Fruit fly (Drosophila melanogaster) whole organism, wandering third instar larva: Measurements from ENCODE around the gene mbf1.

Experiments
- Dfd ChIP-seq: fragments of >200 bp; optimal IDR thresholded peaks from 2 replicates; lab custom pipeline; 2017; ENCODE audit warnings: missing biosample characterization, missing genetic modification characterization
- Dif ChIP-seq: fragments of 200-275, 200-300 bp; sonication (Bioruptor generic); optimal IDR thresholded peaks from 2 replicates; lab custom pipeline; 2018; ENCODE audit warnings: missing biosample characterization, missing genetic modification characterization; ENCODE audit not compliant: partially characterized antibody
- HLH106 ChIP-seq: fragments of 200-800 bp; optimal IDR thresholded peaks from 3 replicates; lab custom pipeline; 2019; ENCODE audit warnings: missing biosample characterization, mild to moderate bottlenecking, missing genetic modification characterization, moderate library complexity
- Hnf4 ChIP-seq: fragments of 200-800 bp; sonication (Bioruptor generic); optimal IDR thresholded peaks from 2 replicates; lab custom pipeline; 2016; ENCODE audit warnings: missing biosample characterization, mild to moderate bottlenecking, missing genetic modification characterization
- Hr78 ChIP-seq: fragments of >200 bp; optimal IDR thresholded peaks from 2 replicates; lab custom pipeline; 2017; ENCODE audit warnings: missing biosample characterization, missing genetic modification characterization
- Hr83 ChIP-seq: fragments of 200-300 bp; sonication (Bioruptor generic); optimal IDR thresholded peaks from 2 replicates; lab custom pipeline; 2016; ENCODE audit warnings: missing biosample characterization, mild to moderate bottlenecking, missing genetic modification characterization, moderate library complexity; ENCODE audit not compliant: poor library complexity, severe bottlenecking
- Jra ChIP-seq: sonication (Bioruptor generic); optimal IDR thresholded peaks from 2 replicates; lab custom pipeline; 2016; ENCODE audit warnings: missing biosample characterization, missing genetic modification characterization
- Myc ChIP-seq: fragments of >200 bp; optimal IDR thresholded peaks from 2 replicates; lab custom pipeline; 2017
- N ChIP-seq: fragments of >200 bp; optimal IDR thresholded peaks from 2 replicates; lab custom pipeline; 2018; ENCODE audit warnings: missing biosample characterization, missing external identifiers, missing genetic modification characterization
- Rel ChIP-seq, 2 experiments: fragments of 200-800 bp; sonication (Bioruptor generic) in 1 of 2; optimal IDR thresholded peaks; 2 replicates in 1 of 2; 3 replicates in 1 of 2; lab custom pipeline; 2016 to 2019; ENCODE audit warnings: mild to moderate bottlenecking in 2 of 2, missing biosample characterization in 2 of 2, missing genetic modification characterization in 2 of 2, moderate library complexity in 1 of 2
- Sp1 ChIP-seq: fragments of 200-800 bp; sonication (Bioruptor generic); optimal IDR thresholded peaks from 3 replicates; lab custom pipeline; 2019; ENCODE audit warnings: missing biosample characterization, mild to moderate bottlenecking, missing genetic modification characterization, moderate library complexity
- Vsx2 ChIP-seq: fragments of 200-300, 225-300 bp; sonication (Bioruptor generic); optimal IDR thresholded peaks from 2 replicates; lab custom pipeline; 2018; ENCODE audit warnings: missing biosample characterization, missing genetic modification characterization; ENCODE audit not compliant: partially characterized antibody
- br ChIP-seq: fragments of 200-800 bp; sonication (Bioruptor generic); optimal IDR thresholded peaks from 2 replicates; lab custom pipeline; 2016; ENCODE audit warnings: missing biosample characterization, missing genetic modification characterization
- brk ChIP-seq: fragments of 200-800 bp; sonication (Bioruptor generic); optimal IDR thresholded peaks from 2 replicates; lab custom pipeline; 2016; ENCODE audit warnings: missing biosample characterization, mild to moderate bottlenecking, missing genetic modification characterization
- dl ChIP-seq, 2 experiments: fragments of 175-275, 200-275 bp in 1 of 2; fragments of 200-275 bp in 1 of 2; sonication (Bioruptor generic); optimal IDR thresholded peaks; lab custom pipeline; 2018; ENCODE audit warnings: mild to moderate bottlenecking in 2 of 2, missing biosample characterization in 2 of 2, missing genetic modification characterization in 2 of 2, moderate library complexity in 2 of 2; ENCODE audit not compliant: partially characterized antibody in 2 of 2, insufficient read depth in 1 of 2
- dmrt93B ChIP-seq: fragments of 200-800 bp; sonication (Bioruptor generic); optimal IDR thresholded peaks from 2 replicates; lab custom pipeline; 2018; ENCODE audit warnings: missing biosample characterization, mild to moderate bottlenecking, missing genetic modification characterization
- ey ChIP-seq: fragments of 200-800 bp; sonication (Bioruptor generic); optimal IDR thresholded peaks from 2 replicates; lab custom pipeline; 2016; ENCODE audit warnings: missing biosample characterization, missing genetic modification characterization
- foxo ChIP-seq, 2 experiments: fragments of 200-800 bp; sonication (Bioruptor generic); optimal IDR thresholded peaks; 2 replicates in 1 of 2; 3 replicates in 1 of 2; lab custom pipeline; 2016 to 2017; ENCODE audit warnings: missing biosample characterization in 2 of 2, missing genetic modification characterization in 2 of 2
- fru ChIP-seq: fragments of 200-800 bp; sonication (Bioruptor generic); optimal IDR thresholded peaks from 3 replicates; lab custom pipeline; 2016; ENCODE audit warnings: missing biosample characterization, mild to moderate bottlenecking, missing genetic modification characterization
- h ChIP-seq: fragments of 200-800 bp; sonication (Bioruptor generic); optimal IDR thresholded peaks from 3 replicates; lab custom pipeline; 2016; ENCODE audit warnings: missing biosample characterization, mild to moderate bottlenecking, missing genetic modification characterization
- jim ChIP-seq: fragments of 175-275, 200-325 bp; sonication (Bioruptor generic); optimal IDR thresholded peaks from 2 replicates; lab custom pipeline; 2016; ENCODE audit warnings: missing biosample characterization, mild to moderate bottlenecking, missing genetic modification characterization
- lola ChIP-seq: fragments of >200 bp; optimal IDR thresholded peaks from 2 replicates; lab custom pipeline; 2017; ENCODE audit warnings: missing biosample characterization, missing genetic modification characterization
- pan ChIP-seq: fragments of >200 bp; optimal IDR thresholded peaks from 2 replicates; lab custom pipeline; 2017
- psq ChIP-seq: fragments of 200-800 bp; sonication (Bioruptor generic); optimal IDR thresholded peaks from 3 replicates; lab custom pipeline; 2017; ENCODE audit warnings: missing biosample characterization, mild to moderate bottlenecking, missing genetic modification characterization, moderate library complexity
- rgr ChIP-seq: fragments of 200-800 bp; sonication (Bioruptor generic); optimal IDR thresholded peaks from 3 replicates; lab custom pipeline; 2016; ENCODE audit warnings: missing biosample characterization, mild to moderate bottlenecking, missing genetic modification characterization
- sage ChIP-seq: fragments of 200-800 bp; sonication (Bioruptor generic); optimal IDR thresholded peaks from 2 replicates; lab custom pipeline; 2016; ENCODE audit warnings: missing biosample characterization, mild to moderate bottlenecking, missing genetic modification characterization
- sv ChIP-seq: fragments of 200-800 bp; sonication (Bioruptor generic); optimal IDR thresholded peaks from 3 replicates; lab custom pipeline; 2016; ENCODE audit warnings: missing biosample characterization, missing genetic modification characterization
- tai ChIP-seq: sonication (Bioruptor generic); optimal IDR thresholded peaks from 2 replicates; lab custom pipeline; 2016; ENCODE audit warnings: missing biosample characterization, missing genetic modification characterization
- usp ChIP-seq: fragments of >200 bp; optimal IDR thresholded peaks from 2 replicates; lab custom pipeline; 2017; ENCODE audit warnings: missing biosample characterization, missing genetic modification characterization

Gene mbf1

DNA sequence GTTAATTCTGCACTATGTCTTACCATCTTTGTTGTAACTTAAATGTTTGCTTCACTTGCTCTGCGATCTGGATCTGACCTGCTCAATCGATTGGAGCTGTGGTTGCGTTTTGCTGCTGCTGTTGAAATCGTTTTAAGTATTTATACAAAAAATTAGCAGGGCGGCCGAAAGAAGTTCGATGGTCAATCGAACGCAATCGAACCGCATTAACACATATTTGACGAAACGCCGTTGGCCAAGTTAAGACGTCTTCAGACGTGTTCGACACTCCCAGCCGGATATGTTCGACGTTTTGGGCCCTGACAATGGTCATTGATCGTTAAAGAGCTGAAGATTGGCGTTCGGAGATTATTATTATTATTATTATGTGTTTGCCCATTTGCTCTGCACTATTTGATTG, 28.7 kb upstream of the mbf1 start, which contains the start of gene CG13033:
Gene CG13033, minus strand, starts transcription at position 118 of the 400 bp plus-strand sequence.
- TF ChIP-seq Myc: no peak
- no peak for TF ChIP-seq h (GFP tag; lab: Kevin White, UChicago)
- no peak for TF ChIP-seq foxo (GFP tag; optimal IDR thresholded peaks at IDR 0.05; lab: Kevin White, UChicago)
- TF ChIP-seq Dfd: no peak
- no peak for TF ChIP-seq Sp1 (GFP tag; lab: Kevin White, UChicago)
- no peak for TF ChIP-seq ey
- TF ChIP-seq psq (GFP tag; lab: Kevin White, UChicago): no peak
- TF ChIP-seq, all 38 proteins: peak for 0

- TF ChIP-seq Dif (GFP tag; lab: Kevin White, UChicago) (no peak), sage (GFP tag; lab: Kevin White, UChicago) (no peak), dl (GFP tag; optimal IDR thresholded peaks at IDR 0.05; lab: Kevin White, UChicago; ENCODE audit: insufficient read depth in 1 of 2, partially characterized antibody in 2 of 2) (no peak), dmrt93B (no peak), Hr83 (no peak)
Observed at dm6 chr3L:16546159-16546558, 28.1 kb upstream of the mbf1 start.

dm6 chr3L:16556523-16556922, 17.7 kb upstream of the mbf1 start, which contains the start of gene CG4229:
TSS of gene CG4229 (plus strand) at chr3L:16556823.
- TF ChIP-seq Hr83 (no peak), Hr78 (GFP tag; lab: Kevin White, UChicago) (no peak), tai (GFP tag; lab: Kevin White, UChicago) (no peak), sv (GFP tag; lab: Kevin White, UChicago) (no peak), rgr (GFP tag; lab: Kevin White, UChicago) (no peak), Rel (GFP tag; optimal IDR thresholded peaks at IDR 0.05; lab: Kevin White, UChicago) (no peak), Rel (tag; optimal IDR thresholded peaks at IDR 0.05; lab: Kevin White, UChicago) (no peak), Dif (GFP tag; lab: Kevin White, UChicago) (no peak), Vsx2 (GFP tag; lab: Kevin White, UChicago) (no peak), lola (GFP tag; lab: Kevin White, UChicago) (no peak), usp (no peak), dl (GFP tag; optimal IDR thresholded peaks at IDR 0.05; lab: Kevin White, UChicago; ENCODE audit: insufficient read depth in 1 of 2, partially characterized antibody in 2 of 2) (no peak), jim (GFP tag; lab: Kevin White, UChicago) (no peak)

DNA sequence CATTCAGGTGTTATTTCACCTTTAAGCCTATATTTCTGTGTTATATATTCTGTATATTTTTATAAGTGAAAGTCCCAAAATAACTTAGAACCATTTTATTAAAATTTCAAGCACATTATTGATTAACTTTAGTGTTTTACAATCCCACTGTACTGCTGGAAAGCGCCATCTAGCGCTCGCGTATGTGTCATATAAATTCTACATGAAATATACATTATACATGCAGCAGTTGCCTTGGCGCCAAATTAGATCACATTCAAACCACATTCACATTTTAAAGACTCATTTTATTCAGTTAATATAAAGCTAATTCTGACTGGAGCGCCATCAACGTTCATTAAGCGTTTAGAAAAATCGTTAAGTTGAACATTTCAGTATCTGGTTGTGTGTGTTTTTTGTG, 10.9 kb upstream of the mbf1 start:
- TF ChIP-seq Rel (GFP tag; optimal IDR thresholded peaks at IDR 0.05; lab: Kevin White, UChicago): no peak
- TF ChIP-seq Rel (tag; optimal IDR thresholded peaks at IDR 0.05; lab: Kevin White, UChicago): no peak
- TF ChIP-seq foxo (GFP tag; optimal IDR thresholded peaks at IDR 0.05; lab: Kevin White, UChicago): peak in 1 of 2 experiments; percentile 4
- no peak for TF ChIP-seq h (GFP tag; lab: Kevin White, UChicago)

DNA sequence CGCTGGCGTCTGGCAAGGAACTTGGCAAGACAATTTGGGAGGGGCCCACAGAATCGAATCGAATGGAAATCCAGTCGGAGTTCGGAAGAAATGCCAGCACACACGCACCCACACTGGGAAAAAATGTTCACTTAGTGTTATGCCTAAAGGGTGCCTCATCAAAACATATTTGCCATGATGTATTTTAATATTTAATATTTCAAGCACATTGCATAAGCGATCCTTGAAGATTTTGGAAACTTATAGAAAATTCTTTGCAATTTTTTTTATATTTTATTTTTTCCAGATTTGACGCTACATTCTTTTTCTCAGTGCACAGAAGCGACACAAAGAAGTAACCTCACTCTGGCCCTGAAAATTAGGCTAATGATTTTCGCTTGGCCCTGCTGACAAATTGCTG, 8.1 kb upstream of the mbf1 start:
- TF ChIP-seq dmrt93B (no peak), pan (lab: Kevin White, UChicago) (no peak), Hnf4 (GFP tag; lab: Kevin White, UChicago) (no peak), dl (GFP tag; optimal IDR thresholded peaks at IDR 0.05; lab: Kevin White, UChicago; ENCODE audit: insufficient read depth in 1 of 2, partially characterized antibody in 2 of 2) (no peak), N (GFP tag; lab: Kevin White, UChicago) (no peak), brk (GFP tag; lab: Kevin White, UChicago) (no peak), foxo (GFP tag; optimal IDR thresholded peaks at IDR 0.05; lab: Kevin White, UChicago) (no peak), HLH106 (tag; lab: Kevin White, UChicago) (no peak), Hr83 (no peak), Hr78 (GFP tag; lab: Kevin White, UChicago) (no peak), Myc (no peak), Jra (GFP tag; lab: Kevin White, UChicago) (no peak), jim (GFP tag; lab: Kevin White, UChicago) (no peak), lola (GFP tag; lab: Kevin White, UChicago) (no peak), br (GFP tag; lab: Kevin White, UChicago) (no peak), fru (no peak)
